Fruit fly (Drosophila melanogaster) whole organism, embryonic: ENCODE results near the gene CG17191.

Experiments
- Atf6 ChIP-seq: fragments of 200-800 bp; sonication (Bioruptor generic); IDR thresholded peaks from 2 replicates; pipeline ENCODE4 v1.3.6; 2022; ENCODE audit warnings: missing biosample characterization, missing genetic modification characterization
- Blimp-1 ChIP-seq: fragments of 200-800 bp; sonication (Bioruptor generic); optimal IDR thresholded peaks from 3 replicates; lab custom pipeline; 2018; ENCODE audit warnings: missing biosample characterization, missing genetic modification characterization, mild to moderate bottlenecking, moderate library complexity, missing genetic modification reagents
- CG10274 ChIP-seq: fragments of 200-800 bp; sonication (Bioruptor generic); optimal IDR thresholded peaks from 3 replicates; lab custom pipeline; 2017; ENCODE audit warnings: missing biosample characterization, mild to moderate bottlenecking, missing genetic modification characterization
- CG13894 ChIP-seq: fragments of 200-800 bp; sonication (Bioruptor generic); optimal IDR thresholded peaks from 3 replicates; lab custom pipeline; 2018; ENCODE audit warnings: missing biosample characterization, mild to moderate bottlenecking, missing genetic modification characterization, moderate library complexity
- CG14667 ChIP-seq: fragments of 200-800 bp; sonication (Bioruptor generic); IDR thresholded peaks from 2 replicates; pipeline ENCODE4 v1.3.6; 2022; ENCODE audit warnings: missing biosample characterization, missing genetic modification characterization
- CG14710 ChIP-seq: fragments of 200-800 bp; sonication (Bioruptor generic); optimal IDR thresholded peaks from 3 replicates; lab custom pipeline; 2019; ENCODE audit warnings: missing biosample characterization, mild to moderate bottlenecking, missing genetic modification characterization, moderate library complexity
- CG15269 ChIP-seq: fragments of 200-800 bp; sonication (Bioruptor generic); optimal IDR thresholded peaks from 2 replicates; lab custom pipeline; 2018; ENCODE audit warnings: missing biosample characterization, mild to moderate bottlenecking, missing genetic modification characterization, moderate library complexity
- CG17328 ChIP-seq: fragments of 200-800 bp; sonication (Bioruptor generic); IDR thresholded peaks from 2 replicates; pipeline ENCODE4 v1.3.6; 2022; ENCODE audit warnings: missing biosample characterization, missing genetic modification characterization
- CG17568 ChIP-seq: fragments of 200-800 bp; sonication (Bioruptor generic); optimal IDR thresholded peaks from 2 replicates; lab custom pipeline; 2018; ENCODE audit warnings: missing biosample characterization, mild to moderate bottlenecking, missing genetic modification characterization, moderate library complexity
- CG1792 ChIP-seq: fragments of 200-800 bp; sonication (Bioruptor generic); optimal IDR thresholded peaks from 2 replicates; lab custom pipeline; 2016; ENCODE audit warnings: missing biosample characterization, missing genetic modification characterization
- CG18262 ChIP-seq: fragments of 200-800 bp; optimal IDR thresholded peaks from 3 replicates; lab custom pipeline; 2019; ENCODE audit warnings: missing biosample characterization, mild to moderate bottlenecking, missing genetic modification characterization, moderate library complexity
- CG2678 ChIP-seq: fragments of 200-800 bp; sonication (Bioruptor generic); optimal IDR thresholded peaks from 3 replicates; lab custom pipeline; 2019; ENCODE audit warnings: missing biosample characterization, mild to moderate bottlenecking, missing genetic modification characterization, moderate library complexity
- CG31224 ChIP-seq: fragments of 200-800 bp; sonication (Bioruptor generic); IDR thresholded peaks from 2 replicates; pipeline ENCODE4 v1.3.6; 2022; ENCODE audit warnings: missing biosample characterization, missing genetic modification characterization
- CG32532 ChIP-seq: fragments of 200-800 bp; sonication (Bioruptor generic); IDR thresholded peaks from 2 replicates; pipeline ENCODE4 v1.3.6; 2022; ENCODE audit warnings: missing biosample characterization, missing genetic modification characterization
- CG3281 ChIP-seq: fragments of 200-800 bp; sonication (Bioruptor generic); optimal IDR thresholded peaks from 3 replicates; lab custom pipeline; 2017; ENCODE audit warnings: missing biosample characterization, mild to moderate bottlenecking, missing genetic modification characterization
- CG33557 ChIP-seq: fragments of 200-800 bp; sonication (Bioruptor generic); optimal IDR thresholded peaks from 2 replicates; lab custom pipeline; 2019; ENCODE audit warnings: missing biosample characterization, mild to moderate bottlenecking, missing genetic modification characterization, moderate library complexity
- CG5245 ChIP-seq: fragments of 200-800 bp; sonication (Bioruptor generic); optimal IDR thresholded peaks from 3 replicates; lab custom pipeline; 2016; ENCODE audit warnings: missing biosample characterization, missing genetic modification characterization
- CG7928 ChIP-seq: fragments of 200-800 bp; sonication (Bioruptor generic); optimal IDR thresholded peaks from 2 replicates; lab custom pipeline; 2017; ENCODE audit warnings: missing biosample characterization, mild to moderate bottlenecking, missing genetic modification characterization
- CG8281 ChIP-seq: fragments of 200-800 bp; sonication (Bioruptor generic); optimal IDR thresholded peaks from 2 replicates; lab custom pipeline; 2018; ENCODE audit warnings: missing biosample characterization, mild to moderate bottlenecking, missing genetic modification characterization, moderate library complexity
- CG8944 ChIP-seq: fragments of 200-800 bp; sonication (Bioruptor generic); optimal IDR thresholded peaks from 3 replicates; lab custom pipeline; 2016; ENCODE audit warnings: missing biosample characterization, missing genetic modification characterization
- CG9817 ChIP-seq: fragments of 200-800 bp; sonication (Bioruptor generic); optimal IDR thresholded peaks from 2 replicates; lab custom pipeline; 2018; ENCODE audit warnings: missing biosample characterization, mild to moderate bottlenecking, missing genetic modification characterization, moderate library complexity
- D19A ChIP-seq: fragments of 200-800 bp; optimal IDR thresholded peaks from 3 replicates; lab custom pipeline; 2019; ENCODE audit warnings: missing biosample characterization, mild to moderate bottlenecking, missing genetic modification characterization, moderate library complexity
- Doc2 ChIP-seq: fragments of 200-800 bp; sonication (Bioruptor generic); IDR thresholded peaks from 2 replicates; pipeline ENCODE4 v1.3.6; 2022; ENCODE audit warnings: missing biosample characterization, missing genetic modification characterization
- Eip74EF ChIP-seq, 2 experiments: fragments of 200-800 bp in 1 of 2; fragments of >200 bp in 1 of 2; sonication (Bioruptor generic) in 1 of 2; optimal IDR thresholded peaks; 2 replicates each; lab custom pipeline; 2017 to 2019; ENCODE audit warnings: missing biosample characterization in 2 of 2, missing genetic modification characterization in 2 of 2, mild to moderate bottlenecking in 1 of 2, moderate library complexity in 1 of 2
- HLH4C ChIP-seq: fragments of 200-800 bp; sonication (Bioruptor generic); IDR thresholded peaks from 3 replicates; pipeline ENCODE4 v1.3.6; 2022; ENCODE audit warnings: missing biosample characterization, missing genetic modification characterization; ENCODE audit not compliant: partially characterized antibody
- Hr3 ChIP-seq: fragments of 200-800 bp; sonication (Bioruptor generic); optimal IDR thresholded peaks from 3 replicates; lab custom pipeline; 2016; ENCODE audit warnings: missing biosample characterization, missing genetic modification characterization
- Hr51 ChIP-seq, 2 experiments: fragments of 200-800 bp; sonication (Bioruptor generic); optimal IDR thresholded peaks; 2 replicates in 1 of 2; 3 replicates in 1 of 2; lab custom pipeline; 2016 to 2018; ENCODE audit warnings: missing biosample characterization in 2 of 2, missing genetic modification characterization in 2 of 2, mild to moderate bottlenecking in 1 of 2, moderate library complexity in 1 of 2
- MBD-R2 ChIP-seq: fragments of 200-800 bp; sonication (Bioruptor generic); IDR thresholded peaks from 2 replicates; pipeline ENCODE4 v1.3.6; 2022; ENCODE audit warnings: missing biosample characterization, missing genetic modification characterization
- Myb ChIP-seq: fragments of 200-800 bp; sonication (Bioruptor generic); optimal IDR thresholded peaks from 2 replicates; lab custom pipeline; 2016; ENCODE audit warnings: missing biosample characterization, missing genetic modification characterization
- PHDP ChIP-seq: fragments of 200-800 bp; sonication (Bioruptor generic); optimal IDR thresholded peaks from 3 replicates; lab custom pipeline; 2018; ENCODE audit warnings: missing biosample characterization, mild to moderate bottlenecking, missing genetic modification characterization, moderate library complexity
- Pdp1 ChIP-seq, 2 experiments: fragments of 200-800 bp; sonication (Bioruptor generic); optimal IDR thresholded peaks; 3 replicates each; lab custom pipeline; 2016; ENCODE audit warnings: missing biosample characterization in 2 of 2, missing genetic modification characterization in 2 of 2, mild to moderate bottlenecking in 1 of 2, moderate library complexity in 1 of 2
- Ssrp ChIP-seq: fragments of 200-800 bp; sonication (Bioruptor generic); optimal IDR thresholded peaks from 2 replicates; lab custom pipeline; 2018; ENCODE audit warnings: missing biosample characterization, mild to moderate bottlenecking, missing genetic modification characterization, moderate library complexity
- Tbp ChIP-seq: fragments of >200 bp; optimal IDR thresholded peaks from 2 replicates; lab custom pipeline; 2018; ENCODE audit warnings: missing biosample characterization, missing genetic modification characterization
- Xrp1 ChIP-seq: fragments of 200-800 bp; sonication (Bioruptor generic); IDR thresholded peaks from 2 replicates; pipeline ENCODE4 v1.3.6; 2022; ENCODE audit warnings: missing biosample characterization, missing genetic modification characterization
- esg ChIP-seq: fragments of 200-800 bp; sonication (Bioruptor generic); conservative IDR thresholded peaks from 2 replicates; pipeline ENCODE4 v1.3.6; 2022; ENCODE audit warnings: missing biosample characterization, missing genetic modification characterization
- lov ChIP-seq, 2 experiments: fragments of 200-800 bp in 1 of 2; fragments of >200 bp in 1 of 2; sonication (Bioruptor generic) in 1 of 2; IDR thresholded peaks in 1 of 2; optimal IDR thresholded peaks in 1 of 2; 2 replicates in 1 of 2; 3 replicates in 1 of 2; pipeline versions ENCODE4 v1.3.6 to Lab custom; 2017 to 2022; ENCODE audit warnings: missing biosample characterization in 1 of 2, missing genetic modification characterization in 1 of 2
- otp ChIP-seq: fragments of 200-800 bp; sonication (Bioruptor generic); IDR thresholded peaks from 3 replicates; pipeline ENCODE4, ENCODE4 v1.3.6; 2022; ENCODE audit warnings: missing biosample characterization, missing genetic modification characterization
- pan ChIP-seq, 4 experiments: fragments of >200 bp in 3 of 4; fragments of 200-800 bp in 1 of 4; sonication (Bioruptor generic) in 1 of 4; optimal IDR thresholded peaks in 3 of 4; IDR thresholded peaks in 1 of 4; 2 replicates each; pipeline versions ENCODE4 v1.3.6 to Lab custom; 2017 to 2022; ENCODE audit warnings: missing biosample characterization in 2 of 4, missing genetic modification characterization in 2 of 4, mixed read lengths in 1 of 4
- phol ChIP-seq: fragments of 200-800 bp; sonication (Bioruptor generic); optimal IDR thresholded peaks from 3 replicates; lab custom pipeline; 2018; ENCODE audit warnings: missing biosample characterization, mild to moderate bottlenecking, missing genetic modification characterization, moderate library complexity
- sens ChIP-seq: fragments of 200-800 bp; sonication (Bioruptor generic); peaks from one replicate; lab custom pipeline; 2016; ENCODE audit warnings: missing biosample characterization, missing genetic modification characterization
- sug ChIP-seq: fragments of 200-800 bp; optimal IDR thresholded peaks from 2 replicates; lab custom pipeline; 2019; ENCODE audit warnings: missing biosample characterization, mild to moderate bottlenecking, missing genetic modification characterization, moderate library complexity
- tna ChIP-seq: fragments of 200-800 bp; sonication (Bioruptor generic); IDR thresholded peaks from 2 replicates; pipeline ENCODE4 v1.3.6; 2022; ENCODE audit warnings: missing biosample characterization, missing genetic modification characterization; ENCODE audit not compliant: partially characterized antibody
- ttk ChIP-seq: fragments of 200-800 bp; sonication (Bioruptor generic); IDR thresholded peaks from 2 replicates; pipeline ENCODE4 v2.1.2; 2022; ENCODE audit warnings: missing biosample characterization, missing genetic modification characterization
- zen2 ChIP-seq: fragments of 200-800 bp; sonication (Bioruptor generic); IDR thresholded peaks from 3 replicates; pipeline ENCODE4 v1.3.6; 2022; ENCODE audit warnings: missing biosample characterization, missing genetic modification characterization; ENCODE audit not compliant: partially characterized antibody

The CG17191 gene

DNA sequence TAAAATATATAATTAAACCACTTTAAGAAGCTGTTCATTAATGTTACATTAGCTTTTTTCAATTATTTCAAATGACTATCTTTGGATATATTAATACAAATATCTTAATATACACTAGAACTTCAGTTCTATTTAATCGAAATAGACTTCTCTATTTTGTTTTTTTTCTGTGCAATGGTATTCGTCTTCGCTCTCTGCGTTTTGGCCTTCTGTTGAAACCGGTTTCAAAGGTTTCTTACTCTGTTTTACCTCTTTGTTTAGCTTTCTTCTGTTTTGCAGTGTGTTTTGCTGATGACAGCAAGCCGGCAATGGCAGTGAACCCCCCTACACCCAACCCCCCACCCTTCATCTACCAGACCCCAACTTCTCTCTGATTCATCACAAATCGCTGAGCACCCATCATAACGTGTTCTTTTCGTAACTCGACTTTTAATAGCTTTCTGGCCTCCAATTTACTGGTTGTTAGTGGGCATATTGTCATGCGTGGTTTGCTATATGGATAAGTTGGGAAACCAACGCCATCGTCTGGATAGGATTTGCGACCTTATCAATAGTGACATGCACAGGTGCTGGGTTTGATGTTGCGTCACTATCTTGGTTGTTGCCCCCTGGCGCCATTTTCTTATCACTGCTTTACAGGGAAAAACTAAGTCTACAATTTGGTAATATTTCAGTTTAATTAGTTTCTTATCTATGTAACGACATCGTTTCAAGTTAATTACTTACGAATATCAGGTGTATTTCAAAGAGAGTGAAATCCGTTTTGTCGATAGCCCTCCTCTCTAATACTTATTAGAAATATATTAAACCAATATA, 50.5 kb downstream of the CG17191 start (continued):
- TF ChIP-seq Blimp-1 (GFP tag; lab: Kevin White, UChicago), result peak; percentile 45
- no peak for TF ChIP-seq zen2 (GFP tag; lab: Robert Waterston, UW)
- peak; percentile 12 for TF ChIP-seq sens
- TF ChIP-seq tna (GFP tag; lab: Robert Waterston, UW), result no peak
- TF ChIP-seq HLH4C (GFP tag; lab: Robert Waterston, UW), result no peak
- peak; percentile 14 for TF ChIP-seq Hr3 (GFP tag; lab: Kevin White, UChicago)
- no peak for TF ChIP-seq Tbp (GFP tag; lab: Kevin White, UChicago)
- TF ChIP-seq CG14710 (tag; lab: Kevin White, UChicago), result no peak
- TF ChIP-seq PHDP (tag; lab: Kevin White, UChicago), result peak; percentile 47
- peak; percentile 37 for TF ChIP-seq CG13894 (tag; lab: Kevin White, UChicago)
- no peak for TF ChIP-seq CG17568 (GFP tag; lab: Kevin White, UChicago)
- peak; percentile 91 for TF ChIP-seq sug (tag; lab: Kevin White, UChicago)
- TF ChIP-seq CG33557 (GFP tag; lab: Kevin White, UChicago), result no peak
- no peak for TF ChIP-seq MBD-R2 (GFP tag; lab: Robert Waterston, UW)
- no peak for TF ChIP-seq Doc2 (GFP tag; lab: Robert Waterston, UW)
- TF ChIP-seq CG1792, result no peak
- peak; percentile 76 for TF ChIP-seq CG31224 (GFP tag; lab: Robert Waterston, UW)
- no peak for TF ChIP-seq CG9817 (tag; lab: Kevin White, UChicago)
- TF ChIP-seq CG7928 (GFP tag; lab: Kevin White, UChicago), result no peak
- 0 out of 2 replicates have a peak, but pooled peaks have one; percentile 32 for TF ChIP-seq Atf6
- no peak for TF ChIP-seq CG3281 (GFP tag; lab: Kevin White, UChicago)
- TF ChIP-seq CG2678 (tag; lab: Kevin White, UChicago), result peak; percentile 39
- TF ChIP-seq Myb (GFP tag; lab: Kevin White, UChicago), result no peak
- TF ChIP-seq CG8944 (GFP tag; lab: Kevin White, UChicago), result no peak
- TF ChIP-seq CG18262 (tag; lab: Kevin White, UChicago), result peak; percentile 37
- TF ChIP-seq CG17328 (GFP tag; lab: Robert Waterston, UW), result 0 out of 2 replicates have a peak, but pooled peaks have one; percentile 26
- peak; percentile 20 for TF ChIP-seq CG8281 (tag; lab: Kevin White, UChicago)
- peak; percentile 36 for TF ChIP-seq CG15269 (tag; lab: Kevin White, UChicago)
- peak in 1 of 2 experiments; percentile 86 for TF ChIP-seq Pdp1 (GFP tag; optimal IDR thresholded peaks at IDR 0.05; lab: Kevin White, UChicago)
- TF ChIP-seq CG10274, result no peak
- TF ChIP-seq esg (GFP tag; lab: Robert Waterston, UW), result no peak
- no peak for TF ChIP-seq Eip74EF (GFP tag; optimal IDR thresholded peaks at IDR 0.05; lab: Kevin White, UChicago)
- peak; percentile 50 for TF ChIP-seq CG32532 (GFP tag; lab: Robert Waterston, UW)
- TF ChIP-seq otp (GFP tag; lab: Robert Waterston, UW), result no peak
- peak; percentile 43; the same call in 1 of the 2 replicates for TF ChIP-seq Xrp1 (GFP tag; lab: Robert Waterston, UW)
- TF ChIP-seq D19A, result peak; percentile 36
- no peak for TF ChIP-seq pan (optimal IDR thresholded peaks at IDR 0.05; lab: Kevin White, UChicago)
- peak in 1 of 2 experiments; percentile 40 for TF ChIP-seq pan (GFP tag; optimal IDR thresholded peaks at IDR 0.05 in 1 of 2, IDR thresholded peaks at IDR 0.05 in 1 of 2)
- TF ChIP-seq Hr51 (GFP tag; optimal IDR thresholded peaks at IDR 0.05; lab: Kevin White, UChicago), result peak in 1 of 2 experiments; percentile 61
- TF ChIP-seq phol (tag; lab: Kevin White, UChicago), result peak; percentile 24
- TF ChIP-seq lov (optimal IDR thresholded peaks at IDR 0.05; lab: Kevin White, UChicago), result no peak
- no peak for TF ChIP-seq lov (GFP tag; IDR thresholded peaks at IDR 0.05; lab: Robert Waterston, UW)
- no peak for TF ChIP-seq CG14667 (GFP tag; lab: Robert Waterston, UW)
- no peak for TF ChIP-seq ttk (GFP tag; lab: Robert Waterston, UW)
- TF ChIP-seq CG5245 (GFP tag; lab: Kevin White, UChicago), result no peak
- TF ChIP-seq Ssrp, result peak; percentile 48
